Fruit fly (Drosophila melanogaster) whole organism, embryonic: ENCODE measurements around the gene CG44362.

Source experiments
- B-H2 ChIP-seq: fragments of 200-800 bp; sonication (Bioruptor generic); optimal IDR thresholded peaks from 2 replicates; lab custom pipeline; 2018; ENCODE audit warnings: missing biosample characterization, mild to moderate bottlenecking, missing genetic modification characterization
- Bdp1 ChIP-seq: fragments of 200-800 bp; sonication (Bioruptor generic); optimal IDR thresholded peaks from 3 replicates; lab custom pipeline; 2016; ENCODE audit warnings: missing biosample characterization, missing genetic modification characterization
- CG10979 ChIP-seq: fragments of 200-800 bp; sonication (Bioruptor generic); optimal IDR thresholded peaks from 2 replicates; lab custom pipeline; 2018; ENCODE audit warnings: missing biosample characterization, mild to moderate bottlenecking, missing genetic modification characterization, moderate library complexity
- CG11247 ChIP-seq: fragments of 200-800 bp; sonication (Bioruptor generic); IDR thresholded peaks from 2 replicates; pipeline ENCODE4 v1.3.6; 2022; ENCODE audit warnings: missing biosample characterization, missing genetic modification characterization
- CG11504 ChIP-seq: fragments of 200-800 bp; sonication (Bioruptor generic); optimal IDR thresholded peaks from 3 replicates; lab custom pipeline; 2019; ENCODE audit warnings: missing biosample characterization, mild to moderate bottlenecking, missing genetic modification characterization, moderate library complexity
- CG12071 ChIP-seq: fragments of 200-800 bp; sonication (Bioruptor generic); optimal IDR thresholded peaks from 3 replicates; lab custom pipeline; 2018; ENCODE audit warnings: missing biosample characterization, mild to moderate bottlenecking, missing genetic modification characterization
- CG12391 ChIP-seq: fragments of 200-800 bp; sonication (Bioruptor generic); optimal IDR thresholded peaks from 3 replicates; lab custom pipeline; 2018; ENCODE audit warnings: missing biosample characterization, mild to moderate bottlenecking, missing genetic modification characterization, moderate library complexity
- CG13287 ChIP-seq: fragments of 200-800 bp; sonication (Bioruptor generic); IDR thresholded peaks from 2 replicates; pipeline ENCODE4 v1.3.6; 2022; ENCODE audit warnings: missing biosample characterization, missing genetic modification characterization; ENCODE audit not compliant: partially characterized antibody
- CG14014 ChIP-seq: fragments of 200-800 bp; sonication (Bioruptor generic); IDR thresholded peaks from 2 replicates; pipeline ENCODE4 v1.3.6; 2022; ENCODE audit warnings: missing biosample characterization, missing genetic modification characterization
- CG15073 ChIP-seq: fragments of 200-800 bp; sonication (Bioruptor generic); optimal IDR thresholded peaks from 2 replicates; lab custom pipeline; 2016; ENCODE audit warnings: missing biosample characterization, missing genetic modification characterization
- CG17361 ChIP-seq: fragments of 200-800 bp; sonication (Bioruptor generic); IDR thresholded peaks from 3 replicates; pipeline ENCODE4 v1.3.6; 2022; ENCODE audit warnings: missing biosample characterization, missing genetic modification characterization
- CG18619 ChIP-seq: fragments of 200-800 bp; sonication (Bioruptor generic); optimal IDR thresholded peaks from 3 replicates; lab custom pipeline; 2017; ENCODE audit warnings: missing biosample characterization, mild to moderate bottlenecking, missing genetic modification characterization
- CG2120 ChIP-seq: fragments of 200-800 bp; sonication (Bioruptor generic); optimal IDR thresholded peaks from 3 replicates; lab custom pipeline; 2016; ENCODE audit warnings: missing biosample characterization, missing genetic modification characterization
- CG30020 ChIP-seq: fragments of 200-800 bp; optimal IDR thresholded peaks from 2 replicates; lab custom pipeline; 2019; ENCODE audit warnings: missing biosample characterization, mild to moderate bottlenecking, missing genetic modification characterization, moderate library complexity
- CG8281 ChIP-seq: fragments of 200-800 bp; sonication (Bioruptor generic); optimal IDR thresholded peaks from 2 replicates; lab custom pipeline; 2018; ENCODE audit warnings: missing biosample characterization, mild to moderate bottlenecking, missing genetic modification characterization, moderate library complexity
- CG8290 ChIP-seq, 3 experiments: fragments of 200-800 bp; sonication (Bioruptor generic); optimal IDR thresholded peaks; 2 replicates each; lab custom pipeline; 2016 to 2019; ENCODE audit warnings: missing biosample characterization in 3 of 3, missing genetic modification characterization in 3 of 3, mild to moderate bottlenecking in 2 of 3, moderate library complexity in 1 of 3
- CG8478 ChIP-seq: fragments of >200 bp; optimal IDR thresholded peaks from 2 replicates; lab custom pipeline; 2018
- CG9797 ChIP-seq: fragments of 200-800 bp; sonication (Bioruptor generic); optimal IDR thresholded peaks from 3 replicates; lab custom pipeline; 2018; ENCODE audit warnings: missing biosample characterization, mild to moderate bottlenecking, missing genetic modification characterization
- CHES-1-like ChIP-seq: fragments of 200-800 bp; sonication (Bioruptor generic); optimal IDR thresholded peaks from 2 replicates; lab custom pipeline; 2016; ENCODE audit warnings: missing biosample characterization, missing genetic modification characterization
- Dad ChIP-seq: fragments of 200-800 bp; sonication (Bioruptor generic); optimal IDR thresholded peaks from 3 replicates; lab custom pipeline; 2016; ENCODE audit warnings: missing biosample characterization, missing genetic modification characterization
- Eip74EF ChIP-seq, 2 experiments: fragments of 200-800 bp in 1 of 2; fragments of >200 bp in 1 of 2; sonication (Bioruptor generic) in 1 of 2; optimal IDR thresholded peaks; 2 replicates each; lab custom pipeline; 2017 to 2019; ENCODE audit warnings: missing biosample characterization in 2 of 2, missing genetic modification characterization in 2 of 2, mild to moderate bottlenecking in 1 of 2, moderate library complexity in 1 of 2
- Fer2 ChIP-seq: fragments of 200-800 bp; sonication (Bioruptor generic); optimal IDR thresholded peaks from 2 replicates; lab custom pipeline; 2018; ENCODE audit warnings: missing biosample characterization, mild to moderate bottlenecking, missing genetic modification characterization, moderate library complexity
- HLH4C ChIP-seq: fragments of 200-800 bp; sonication (Bioruptor generic); IDR thresholded peaks from 3 replicates; pipeline ENCODE4 v1.3.6; 2022; ENCODE audit warnings: missing biosample characterization, missing genetic modification characterization; ENCODE audit not compliant: partially characterized antibody
- Hey ChIP-seq: fragments of 200-800 bp; sonication (Bioruptor generic); optimal IDR thresholded peaks from 3 replicates; lab custom pipeline; 2018; ENCODE audit warnings: missing biosample characterization, mild to moderate bottlenecking, missing genetic modification characterization
- HmgD ChIP-seq: fragments of 200-800 bp; sonication (Bioruptor generic); optimal IDR thresholded peaks from 3 replicates; lab custom pipeline; 2016; ENCODE audit warnings: missing biosample characterization, missing genetic modification characterization
- Hmr ChIP-seq: fragments of 200-800 bp; sonication (Bioruptor generic); optimal IDR thresholded peaks from 3 replicates; lab custom pipeline; 2017; ENCODE audit warnings: mild to moderate bottlenecking, missing biosample characterization, missing genetic modification reagents, missing genetic modification characterization
- Hr78 ChIP-seq, 2 experiments: fragments of 200-800 bp in 1 of 2; fragments of >200 bp in 1 of 2; sonication (Bioruptor generic) in 1 of 2; optimal IDR thresholded peaks; 2 replicates each; lab custom pipeline; 2017 to 2019; ENCODE audit warnings: missing biosample characterization in 2 of 2, missing genetic modification characterization in 2 of 2, mild to moderate bottlenecking in 1 of 2, moderate library complexity in 1 of 2
- Optix ChIP-seq: fragments of 200-800 bp; sonication (Bioruptor generic); IDR thresholded peaks from 3 replicates; pipeline ENCODE4 v1.3.6; 2022; ENCODE audit warnings: missing biosample characterization, missing genetic modification characterization
- Side ChIP-seq: fragments of 200-800 bp; sonication (Bioruptor generic); optimal IDR thresholded peaks from 2 replicates; lab custom pipeline; 2016; ENCODE audit warnings: missing biosample characterization, missing genetic modification characterization
- Ssrp ChIP-seq: fragments of 200-800 bp; sonication (Bioruptor generic); optimal IDR thresholded peaks from 2 replicates; lab custom pipeline; 2018; ENCODE audit warnings: missing biosample characterization, mild to moderate bottlenecking, missing genetic modification characterization, moderate library complexity
- al ChIP-seq: fragments of 200-800 bp; sonication (Bioruptor generic); IDR thresholded peaks from 2 replicates; pipeline ENCODE4 v1.3.6; 2022; ENCODE audit warnings: missing biosample characterization, missing genetic modification characterization
- disco-r ChIP-seq: fragments of 200-800 bp; sonication (Bioruptor generic); optimal IDR thresholded peaks from 2 replicates; lab custom pipeline; 2016; ENCODE audit warnings: missing biosample characterization, missing genetic modification characterization
- gem ChIP-seq: fragments of 200-800 bp; sonication (Bioruptor generic); optimal IDR thresholded peaks from 2 replicates; lab custom pipeline; 2019; ENCODE audit warnings: missing biosample characterization, mild to moderate bottlenecking, missing genetic modification characterization, moderate library complexity
- knrl ChIP-seq: fragments of 200-800 bp; sonication (Bioruptor generic); IDR thresholded peaks from 3 replicates; pipeline ENCODE4 v1.3.6; 2022; ENCODE audit warnings: missing biosample characterization, missing genetic modification characterization; ENCODE audit not compliant: partially characterized antibody
- lbe ChIP-seq: fragments of 200-800 bp; sonication (Bioruptor generic); optimal IDR thresholded peaks from 2 replicates; lab custom pipeline; 2016; ENCODE audit warnings: missing biosample characterization, mild to moderate bottlenecking, missing genetic modification characterization
- lola ChIP-seq, 3 experiments: fragments of >200 bp in 2 of 3; fragments of 200-800 bp in 1 of 3; sonication (Bioruptor generic) in 1 of 3; optimal IDR thresholded peaks; 2 replicates each; lab custom pipeline; 2017 to 2019; ENCODE audit warnings: missing biosample characterization in 3 of 3, missing genetic modification characterization in 3 of 3, mild to moderate bottlenecking in 1 of 3, moderate library complexity in 1 of 3
- lov ChIP-seq, 2 experiments: fragments of 200-800 bp in 1 of 2; fragments of >200 bp in 1 of 2; sonication (Bioruptor generic) in 1 of 2; IDR thresholded peaks in 1 of 2; optimal IDR thresholded peaks in 1 of 2; 2 replicates in 1 of 2; 3 replicates in 1 of 2; pipeline versions ENCODE4 v1.3.6 to Lab custom; 2017 to 2022; ENCODE audit warnings: missing biosample characterization in 1 of 2, missing genetic modification characterization in 1 of 2
- odd ChIP-seq: fragments of 200-800 bp; sonication (Bioruptor generic); optimal IDR thresholded peaks from 2 replicates; lab custom pipeline; 2017; ENCODE audit warnings: missing biosample characterization, mild to moderate bottlenecking, missing genetic modification characterization
- otp ChIP-seq: fragments of 200-800 bp; sonication (Bioruptor generic); IDR thresholded peaks from 3 replicates; pipeline ENCODE4, ENCODE4 v1.3.6; 2022; ENCODE audit warnings: missing biosample characterization, missing genetic modification characterization
- phol ChIP-seq: fragments of 200-800 bp; sonication (Bioruptor generic); optimal IDR thresholded peaks from 3 replicates; lab custom pipeline; 2018; ENCODE audit warnings: missing biosample characterization, mild to moderate bottlenecking, missing genetic modification characterization, moderate library complexity
- pita ChIP-seq: fragments of 200-800 bp; sonication (Bioruptor generic); optimal IDR thresholded peaks from 2 replicates; lab custom pipeline; 2017; ENCODE audit warnings: missing biosample characterization, mild to moderate bottlenecking, missing genetic modification characterization
- pum ChIP-seq: fragments of 200-800 bp; sonication (Bioruptor generic); optimal IDR thresholded peaks from 2 replicates; lab custom pipeline; 2016; ENCODE audit warnings: missing biosample characterization, missing genetic modification characterization
- sens ChIP-seq: fragments of 200-800 bp; sonication (Bioruptor generic); peaks from one replicate; lab custom pipeline; 2016; ENCODE audit warnings: missing biosample characterization, missing genetic modification characterization
- sisA ChIP-seq: fragments of 200-800 bp; sonication (Bioruptor generic); IDR thresholded peaks from 2 replicates; pipeline ENCODE4 v1.3.6; 2022; ENCODE audit warnings: missing biosample characterization, missing genetic modification characterization
- stwl ChIP-seq: fragments of 200-800 bp; sonication (Bioruptor generic); optimal IDR thresholded peaks from 3 replicates; lab custom pipeline; 2018; ENCODE audit warnings: missing biosample characterization, mild to moderate bottlenecking, missing genetic modification characterization, moderate library complexity
- tio ChIP-seq: fragments of 200-800 bp; sonication (Bioruptor generic); optimal IDR thresholded peaks from 2 replicates; lab custom pipeline; 2017; ENCODE audit warnings: missing biosample characterization, missing genetic modification characterization, inconsistent platforms
- trh ChIP-seq: fragments of 200-800 bp; sonication (Bioruptor generic); optimal IDR thresholded peaks from 2 replicates; lab custom pipeline; 2016; ENCODE audit warnings: missing biosample characterization, missing genetic modification characterization

CG44362 gene

DNA sequence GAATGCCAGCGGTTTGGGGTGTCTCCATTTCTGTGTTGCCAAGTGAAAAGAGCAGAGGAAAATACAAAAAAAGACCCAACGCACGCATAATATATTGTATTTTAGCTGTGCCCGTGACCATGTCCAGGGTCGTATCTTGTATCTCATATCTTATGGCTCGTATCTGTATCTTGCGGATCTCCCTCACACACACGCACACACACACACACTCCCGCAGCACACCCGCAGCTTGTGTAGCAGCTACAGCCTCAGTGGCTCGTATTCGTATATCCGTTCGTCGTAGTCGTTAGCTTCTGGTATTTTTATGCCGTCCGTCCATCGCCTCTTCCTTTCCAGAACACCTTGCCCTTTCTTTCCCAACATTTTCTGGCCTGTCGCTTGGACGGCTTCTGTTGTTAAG is 13.1 kb upstream of the CG44362 start (continued):
- TF ChIP-seq odd (GFP tag; lab: Kevin White, UChicago), result peak; percentile 45
- no peak for TF ChIP-seq otp
- peak in 1 of 2 experiments; percentile 9 for TF ChIP-seq Hr78 (GFP tag; optimal IDR thresholded peaks at IDR 0.05; lab: Kevin White, UChicago)
- no peak for TF ChIP-seq CG13287 (GFP tag; lab: Robert Waterston, UW)

DNA sequence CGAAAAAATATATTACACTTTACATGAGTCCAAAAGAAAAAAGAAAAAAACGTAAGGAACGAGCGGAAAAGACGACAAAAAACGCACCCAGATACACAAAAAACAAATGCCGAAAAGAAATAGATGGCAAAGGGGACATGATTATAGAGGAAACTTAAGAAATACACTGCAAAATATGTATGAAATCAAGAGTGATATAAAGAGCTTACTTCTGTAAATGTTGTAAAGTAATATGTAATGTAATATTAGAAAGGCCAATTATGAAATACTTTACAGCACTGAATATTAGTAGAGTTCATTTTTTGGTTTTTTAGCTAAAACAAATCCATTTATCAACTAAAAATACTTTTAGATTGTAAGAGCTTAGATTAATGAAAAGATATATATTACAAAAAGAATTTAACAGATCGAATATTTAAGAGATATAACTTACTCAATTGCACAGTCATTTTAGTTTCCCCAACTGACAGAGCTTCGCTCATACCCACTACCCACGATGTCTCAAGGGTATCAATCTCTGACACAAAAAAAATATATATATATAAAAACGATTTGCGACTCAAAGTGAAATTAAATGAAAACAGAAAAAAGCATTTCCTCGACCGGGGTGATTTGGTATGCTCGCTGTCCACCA is 12.4 kb upstream of the CG44362 start:
- TF ChIP-seq CG8281 (tag; lab: Kevin White, UChicago) (no peak), CG10979 (tag; lab: Kevin White, UChicago) (peak; percentile 7), Side (GFP tag; lab: Kevin White, UChicago) (no peak), trh (GFP tag; lab: Kevin White, UChicago) (no peak), CG18619 (no peak), CHES-1-like (GFP tag; lab: Kevin White, UChicago) (no peak), disco-r (GFP tag; lab: Kevin White, UChicago) (no peak), CG30020 (tag; lab: Kevin White, UChicago) (no peak), CG8478 (no peak), CG12391 (tag; lab: Kevin White, UChicago) (no peak), lbe (GFP tag; lab: Kevin White, UChicago) (no peak), HmgD (GFP tag; lab: Kevin White, UChicago) (no peak), CG17361 (GFP tag; lab: Robert Waterston, UW) (0 out of 3 replicates have a peak, but pooled peaks have one; percentile 31), sens (GFP tag; lab: Kevin White, UChicago) (peak; percentile 85), tio (no peak), CG2120 (GFP tag; lab: Kevin White, UChicago) (no peak), CG12071 (GFP tag; lab: Kevin White, UChicago) (no peak), CG11247 (GFP tag; lab: Robert Waterston, UW) (no peak), gem (tag; lab: Kevin White, UChicago) (peak; percentile 33), lola (GFP tag; optimal IDR thresholded peaks at IDR 0.05; lab: Kevin White, UChicago) (peak in 1 of 3 experiments; percentile 22), Hmr (no peak), knrl (no peak), lov (optimal IDR thresholded peaks at IDR 0.05; lab: Kevin White, UChicago) (no peak), lov (GFP tag; IDR thresholded peaks at IDR 0.05; lab: Robert Waterston, UW) (no peak), Bdp1 (no peak), CG8290 (GFP tag; optimal IDR thresholded peaks at IDR 0.05; lab: Kevin White, UChicago) (no peak), CG8290 (tag; optimal IDR thresholded peaks at IDR 0.05; lab: Kevin White, UChicago) (no peak), al (GFP tag; lab: Robert Waterston, UW) (no peak), Fer2 (tag; lab: Kevin White, UChicago) (no peak), Optix (no peak), pita (GFP tag; lab: Kevin White, UChicago) (no peak), Ssrp (no peak), pum (GFP tag; lab: Kevin White, UChicago) (no peak), HLH4C (GFP tag; lab: Robert Waterston, UW) (no peak), Eip74EF (GFP tag; optimal IDR thresholded peaks at IDR 0.05; lab: Kevin White, UChicago) (no peak), CG9797 (GFP tag; lab: Kevin White, UChicago) (no peak), Hey (tag; lab: Kevin White, UChicago) (no peak), B-H2 (no peak), CG11504 (tag; lab: Kevin White, UChicago) (peak; percentile 2), stwl (tag; lab: Kevin White, UChicago) (peak; percentile 31), CG15073 (GFP tag; lab: Kevin White, UChicago) (no peak), phol (peak; percentile 30), Dad (GFP tag; lab: Kevin White, UChicago) (no peak), sisA (GFP tag; lab: Robert Waterston, UW) (no peak), CG14014 (GFP tag; lab: Robert Waterston, UW) (no peak)
